Worm (Caenorhabditis elegans) whole organism, dauer: ENCODE results near the gene srh-129.

Experiments used
- unc-62 ChIP-seq: sonication (generic microtip); optimal IDR thresholded peaks from 2 replicates; lab custom pipeline; 2017; ENCODE audit warnings: missing biosample characterization, missing genetic modification reagents, missing genetic modification characterization

Gene srh-129

ce11 chrV:5137919-5138318 lies 5.8 kb downstream of the srh-129 start, which contains the start of gene F14F9.3:
Gene F14F9.3, plus strand, starts transcription at chrV:5138219.
- TF ChIP-seq unc-62 (GFP tag; lab: Kevin White, UChicago), result no peak

ce11 chrV:5132441-5132840 lies 11.2 kb downstream of the srh-129 start, which contains the start of gene F14F9.4:
Gene F14F9.4, plus strand, starts transcription at chrV:5132741.
- TF ChIP-seq unc-62 (GFP tag; lab: Kevin White, UChicago), result no peak

ce11 chrV:5131380-5131779 lies 12.3 kb downstream of the srh-129 start:
- TF ChIP-seq unc-62 (GFP tag; lab: Kevin White, UChicago), result no peak

ce11 chrV:5130018-5130417 lies 13.7 kb downstream of the srh-129 start, which contains the start of gene F14F9.8:
Gene F14F9.8, plus strand, starts transcription at chrV:5130318.
- TF ChIP-seq unc-62 (GFP tag; lab: Kevin White, UChicago), result no peak

- no peak for TF ChIP-seq unc-62 (GFP tag; lab: Kevin White, UChicago)
These were observed 16.9 kb downstream of the srh-129 start, which contains the start of gene F14F9.5 for ce11 chrV:5126793-5127192. Gene F14F9.5, plus strand, starts transcription at chrV:5127093.

- TF ChIP-seq unc-62 (GFP tag; lab: Kevin White, UChicago), result no peak
These were observed 24.0 kb downstream of the srh-129 start, which contains the start of gene sid-1 for ce11 chrV:5119679-5120078. Gene sid-1, plus strand, starts transcription at chrV:5119970.

ce11 chrV:5119109-5119508 lies 24.6 kb downstream of the srh-129 start, which contains the start of gene C04F5.9:
Gene C04F5.9, minus strand, starts transcription at chrV:5119209.
- no peak for TF ChIP-seq unc-62 (GFP tag; lab: Kevin White, UChicago)

ce11 chrV:5113654-5114053 lies 30.0 kb downstream of the srh-129 start, which contains the start of gene C04F5.8:
Gene C04F5.8, minus strand, starts transcription at chrV:5113754.
- no peak for TF ChIP-seq unc-62 (GFP tag; lab: Kevin White, UChicago)

ce11 chrV:5110684-5111083 lies 33.0 kb downstream of the srh-129 start, which contains the start of gene ugt-63:
Gene ugt-63, minus strand, starts transcription at chrV:5110772.
- TF ChIP-seq unc-62 (GFP tag; lab: Kevin White, UChicago), result no peak

ce11 chrV:5107816-5108215 lies 35.9 kb downstream of the srh-129 start, which contains the start of gene srab-3:
Gene srab-3, minus strand, starts transcription at chrV:5107916.
- no peak for TF ChIP-seq unc-62 (GFP tag; lab: Kevin White, UChicago)

ce11 chrV:5104934-5105333 lies 38.8 kb downstream of the srh-129 start, which contains the start of gene srab-2:
Gene srab-2, minus strand, starts transcription at chrV:5105034.
- TF ChIP-seq unc-62 (GFP tag; lab: Kevin White, UChicago), result no peak

ce11 chrV:5102017-5102416 lies 41.7 kb downstream of the srh-129 start, which contains the start of gene srab-1:
Gene srab-1, minus strand, starts transcription at chrV:5102117.
- TF ChIP-seq unc-62 (GFP tag; lab: Kevin White, UChicago), result no peak

- no peak for TF ChIP-seq unc-62 (GFP tag; lab: Kevin White, UChicago)
These were observed 44.8 kb downstream of the srh-129 start, which contains the start of gene unc-46 for ce11 chrV:5098925-5099324. Gene unc-46, minus strand, starts transcription at chrV:5099025.

- no peak for TF ChIP-seq unc-62 (GFP tag; lab: Kevin White, UChicago)
These were observed 46.6 kb downstream of the srh-129 start, which contains the start of gene C04F5.2 for ce11 chrV:5097035-5097434. Gene C04F5.2, minus strand, starts transcription at chrV:5097135.
